Worm (Caenorhabditis elegans) whole organism, L3 larva: ENCODE results near the gene C43H6.12.

Experiments
- R02D3.7 ChIP-seq: fragments of 150-350 bp; optimal IDR thresholded peaks from 2 replicates; lab custom pipeline; 2014; ENCODE audit warnings: missing biosample characterization, missing genetic modification characterization
- ZK546.5 ChIP-seq: sonication (generic microtip); optimal IDR thresholded peaks from 2 replicates; lab custom pipeline; 2017; ENCODE audit warnings: missing biosample characterization, missing genetic modification characterization
- ceh-82 ChIP-seq: fragments of 150-350 bp; optimal IDR thresholded peaks from 2 replicates; lab custom pipeline; 2014; ENCODE audit warnings: missing biosample characterization, missing genetic modification characterization
- jun-1 ChIP-seq: fragments of 150-350 bp; optimal IDR thresholded peaks from 2 replicates; lab custom pipeline; 2014; ENCODE audit warnings: missing biosample characterization, missing genetic modification reagents, missing genetic modification characterization
- lin-39 ChIP-seq: fragments of 150-350 bp; optimal IDR thresholded peaks from 2 replicates; lab custom pipeline; 2018; ENCODE audit warnings: missing biosample characterization, missing genetic modification reagents, missing genetic modification characterization
- mdl-1 ChIP-seq: fragments of 150-350 bp; optimal IDR thresholded peaks from 2 replicates; lab custom pipeline; 2014; ENCODE audit warnings: missing biosample characterization, missing genetic modification characterization
- nhr-11 ChIP-seq: fragments of 150-350 bp; optimal IDR thresholded peaks from 2 replicates; lab custom pipeline; 2014; ENCODE audit warnings: missing biosample characterization, missing genetic modification characterization
- nhr-237 ChIP-seq: fragments of 150-350 bp; optimal IDR thresholded peaks from 2 replicates; lab custom pipeline; 2014; ENCODE audit warnings: missing biosample characterization, missing genetic modification characterization
- nhr-77 ChIP-seq: fragments of 150-350 bp; optimal IDR thresholded peaks from 2 replicates; lab custom pipeline; 2014; ENCODE audit warnings: missing biosample characterization, missing genetic modification characterization
- skn-1 ChIP-seq: fragments of 150-350 bp; optimal IDR thresholded peaks from 2 replicates; lab custom pipeline; 2014; ENCODE audit warnings: missing biosample characterization, missing genetic modification characterization
- tbx-2 ChIP-seq: sonication (generic microtip); optimal IDR thresholded peaks from 2 replicates; lab custom pipeline; 2016; ENCODE audit warnings: mild to moderate bottlenecking, missing genetic modification characterization, missing compliant biosample characterization
- zag-1 ChIP-seq: fragments of 150-350 bp; optimal IDR thresholded peaks from 2 replicates; lab custom pipeline; 2014; ENCODE audit warnings: missing biosample characterization, missing genetic modification characterization
- ztf-4 ChIP-seq: fragments of 150-350 bp; optimal IDR thresholded peaks from 2 replicates; lab custom pipeline; 2014; ENCODE audit warnings: missing biosample characterization, missing genetic modification characterization

ce11 chrX:2422123-2422522, 12.7 kb downstream of the C43H6.12 start:
- no peak for TF ChIP-seq ZK546.5 (tag; lab: Kevin White, UChicago)
- no peak for TF ChIP-seq ceh-82 (tag; lab: Kevin White, UChicago)
- no peak for TF ChIP-seq jun-1 (tag; lab: Kevin White, UChicago)
- TF ChIP-seq skn-1 (tag; lab: Kevin White, UChicago): no peak
- no peak for TF ChIP-seq nhr-11 (tag; lab: Kevin White, UChicago)
- no peak for TF ChIP-seq zag-1 (tag; lab: Kevin White, UChicago)
- no peak for TF ChIP-seq mdl-1 (tag; lab: Kevin White, UChicago)
- TF ChIP-seq lin-39 (tag; lab: Kevin White, UChicago): no peak
- no peak for TF ChIP-seq nhr-237 (tag; lab: Kevin White, UChicago)
- TF ChIP-seq tbx-2: no peak
- TF ChIP-seq R02D3.7 (tag; lab: Kevin White, UChicago): no peak
- TF ChIP-seq nhr-77 (tag; lab: Kevin White, UChicago): no peak
- no peak for TF ChIP-seq ztf-4
